Worm (Caenorhabditis elegans) whole organism, L4/young adult: Measurements from ENCODE around the gene pinn-1.

ENCODE experiments used
- W03F9.2 ChIP-seq: fragments of 150-350 bp; optimal IDR thresholded peaks from 2 replicates; lab custom pipeline; 2014; ENCODE audit warnings: missing biosample characterization, missing genetic modification characterization
- dao-5 ChIP-seq: sonication (generic microtip); optimal IDR thresholded peaks from 2 replicates; lab custom pipeline; 2016; ENCODE audit warnings: missing genotype, missing genetic modification characterization, moderate library complexity, missing compliant biosample characterization
- him-1 ChIP-seq: sonication (generic microtip); optimal IDR thresholded peaks from 2 replicates; lab custom pipeline; 2016; ENCODE audit warnings: missing genotype, missing genetic modification reagents, missing genetic modification characterization, missing compliant biosample characterization

DNA sequence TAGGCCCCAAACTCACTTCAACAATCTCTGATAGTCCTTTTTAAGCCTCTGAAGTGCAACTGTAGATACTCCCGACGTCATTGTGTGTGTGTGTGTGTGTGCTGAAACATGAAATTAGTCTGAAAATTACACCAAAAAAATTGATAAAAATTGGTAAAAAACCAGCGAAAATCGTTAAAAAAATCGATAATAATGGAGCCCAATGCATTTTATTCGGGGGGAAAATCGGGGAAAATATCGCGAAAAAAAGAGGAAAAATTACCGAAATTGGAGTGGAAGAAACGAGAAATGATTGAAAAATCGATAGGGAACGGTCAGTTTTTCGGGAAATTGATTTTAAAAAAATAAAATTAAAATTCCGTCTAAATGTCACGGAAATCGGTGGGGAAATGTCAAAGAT lies 11.4 kb upstream of the pinn-1 start, which contains the start of gene ubc-26:
- TF ChIP-seq him-1 (tag; lab: Kevin White, UChicago) (no peak), W03F9.2 (tag; lab: Kevin White, UChicago) (no peak), dao-5 (tag; lab: Kevin White, UChicago) (no peak)
